Worm (Caenorhabditis elegans) whole organism, L4/young adult: ENCODE measurements around the gene F49C5.9.

Experiments used
- W03F9.2 ChIP-seq: fragments of 150-350 bp; optimal IDR thresholded peaks from 2 replicates; lab custom pipeline; 2014; ENCODE audit warnings: missing biosample characterization, missing genetic modification characterization
- him-1 ChIP-seq: sonication (generic microtip); optimal IDR thresholded peaks from 2 replicates; lab custom pipeline; 2016; ENCODE audit warnings: missing genotype, missing genetic modification reagents, missing genetic modification characterization, missing compliant biosample characterization

DNA sequence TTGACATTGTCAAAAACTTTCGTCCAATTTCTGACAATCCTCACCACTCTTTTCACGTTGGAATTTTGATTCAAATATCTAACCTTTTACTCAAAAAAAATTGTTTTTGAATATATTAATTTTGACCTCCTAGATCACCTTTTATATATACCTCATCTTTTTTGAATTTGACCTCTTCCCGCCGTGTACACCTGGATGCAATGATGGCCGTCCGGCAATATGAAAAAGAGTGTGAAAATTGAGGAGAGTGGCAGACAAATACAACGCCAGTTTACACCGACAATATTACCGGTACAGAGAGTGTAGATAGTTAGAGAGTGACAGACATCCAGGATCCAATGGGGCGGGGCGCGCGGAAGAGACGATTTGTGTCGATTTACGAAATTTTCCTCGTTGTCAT lies 24.8 kb downstream of the F49C5.9 start, which contains the start of gene ceh-99:
- TF ChIP-seq W03F9.2 (no peak), him-1 (tag; lab: Kevin White, UChicago) (no peak)
